Worm (Caenorhabditis elegans) whole organism, late embryonic: ENCODE results near the gene Y71H2AR.2.

Experiments used
- F13H6.1 ChIP-seq: sonication (generic microtip); optimal IDR thresholded peaks from 2 replicates; lab custom pipeline; 2016; ENCODE audit warnings: missing genetic modification characterization, missing compliant biosample characterization
- ahr-1 ChIP-seq: sonication (generic microtip); optimal IDR thresholded peaks from 2 replicates; lab custom pipeline; 2016; ENCODE audit warnings: missing genetic modification characterization, missing compliant biosample characterization
- ama-1 ChIP-seq: fragments of 150-350 bp; optimal IDR thresholded peaks from 2 replicates; lab custom pipeline; 2014
- ceh-18 ChIP-seq: sonication (generic microtip); optimal IDR thresholded peaks from 2 replicates; lab custom pipeline; 2016; ENCODE audit warnings: missing genetic modification characterization, missing compliant biosample characterization
- ceh-19 ChIP-seq: fragments of 200-800 bp; sonication (Bioruptor generic); optimal IDR thresholded peaks from 2 replicates; lab custom pipeline; 2018; ENCODE audit warnings: mild to moderate bottlenecking, missing genetic modification characterization, missing compliant biosample characterization
- ceh-2 ChIP-seq: sonication (generic microtip); optimal IDR thresholded peaks from 2 replicates; lab custom pipeline; 2016; ENCODE audit warnings: missing genotype, missing genetic modification characterization, missing compliant biosample characterization
- ceh-22 ChIP-seq: sonication (generic microtip); optimal IDR thresholded peaks from 2 replicates; lab custom pipeline; 2017; ENCODE audit warnings: missing biosample characterization, missing genetic modification characterization
- ceh-31 ChIP-seq: sonication (generic microtip); optimal IDR thresholded peaks from 2 replicates; lab custom pipeline; 2016; ENCODE audit warnings: missing genetic modification characterization, missing compliant biosample characterization
- ceh-34 ChIP-seq: sonication (generic microtip); optimal IDR thresholded peaks from 2 replicates; lab custom pipeline; 2016; ENCODE audit warnings: mild to moderate bottlenecking, missing genetic modification characterization, missing compliant biosample characterization
- ceh-48 ChIP-seq: sonication (generic microtip); optimal IDR thresholded peaks from 2 replicates; lab custom pipeline; 2016; ENCODE audit warnings: missing genetic modification characterization, inconsistent platforms, missing compliant biosample characterization
- ceh-6 ChIP-seq: fragments of 200-800 bp; sonication (Bioruptor generic); optimal IDR thresholded peaks from 2 replicates; lab custom pipeline; 2018; ENCODE audit warnings: mild to moderate bottlenecking, missing genetic modification characterization, missing compliant biosample characterization
- ceh-9 ChIP-seq: sonication (generic microtip); optimal IDR thresholded peaks from 2 replicates; lab custom pipeline; 2016; ENCODE audit warnings: mild to moderate bottlenecking, missing genetic modification characterization, inconsistent platforms, missing compliant biosample characterization
- che-1 ChIP-seq: sonication (generic microtip); optimal IDR thresholded peaks from 2 replicates; lab custom pipeline; 2016; ENCODE audit warnings: mild to moderate bottlenecking, missing genetic modification characterization, missing compliant biosample characterization
- dmd-4 ChIP-seq: sonication (generic microtip); optimal IDR thresholded peaks from 2 replicates; lab custom pipeline; 2016; ENCODE audit warnings: borderline replicate concordance, missing genetic modification characterization, missing compliant biosample characterization
- dve-1 ChIP-seq: sonication (generic microtip); optimal IDR thresholded peaks from 2 replicates; lab custom pipeline; 2017; ENCODE audit warnings: antibody characterized with exemption, mild to moderate bottlenecking, missing genetic modification characterization, missing compliant biosample characterization
- elt-2 ChIP-seq: sonication (generic microtip); optimal IDR thresholded peaks from 2 replicates; lab custom pipeline; 2016; ENCODE audit warnings: missing genetic modification reagents, missing genetic modification characterization, missing compliant biosample characterization
- ets-4 ChIP-seq: sonication (generic microtip); optimal IDR thresholded peaks from 2 replicates; lab custom pipeline; 2016; ENCODE audit warnings: missing genetic modification characterization, missing compliant biosample characterization
- eyg-1 ChIP-seq: sonication (generic microtip); optimal IDR thresholded peaks from 2 replicates; lab custom pipeline; 2016; ENCODE audit warnings: missing genotype, missing genetic modification characterization, missing compliant biosample characterization
- fax-1 ChIP-seq: sonication (generic microtip); optimal IDR thresholded peaks from 2 replicates; lab custom pipeline; 2016; ENCODE audit warnings: missing genotype, missing genetic modification characterization, missing compliant biosample characterization
- fkh-10 ChIP-seq: fragments of 150-350 bp; optimal IDR thresholded peaks from 2 replicates; lab custom pipeline; 2014; ENCODE audit warnings: missing biosample characterization, missing genetic modification reagents, missing genetic modification characterization
- hlh-13 ChIP-seq: fragments of 200-800 bp; sonication (Bioruptor generic); optimal IDR thresholded peaks from 2 replicates; lab custom pipeline; 2018; ENCODE audit warnings: mild to moderate bottlenecking, missing genetic modification characterization, missing compliant biosample characterization
- hlh-6 ChIP-seq: sonication (generic microtip); optimal IDR thresholded peaks from 2 replicates; lab custom pipeline; 2016; ENCODE audit warnings: missing genotype, missing genetic modification characterization, missing compliant biosample characterization
- hlh-8 ChIP-seq: sonication (generic microtip); optimal IDR thresholded peaks from 2 replicates; lab custom pipeline; 2016; ENCODE audit warnings: missing genotype, missing genetic modification characterization, missing compliant biosample characterization
- madf-2 ChIP-seq: sonication (generic microtip); optimal IDR thresholded peaks from 2 replicates; lab custom pipeline; 2017; ENCODE audit warnings: missing genetic modification characterization, missing compliant biosample characterization
- nfya-1 ChIP-seq: sonication (generic microtip); optimal IDR thresholded peaks from 2 replicates; lab custom pipeline; 2017; ENCODE audit warnings: missing genetic modification characterization, mild to moderate bottlenecking, missing compliant biosample characterization, antibody characterized with exemption, moderate library complexity
- nhr-11 ChIP-seq: fragments of 150-350 bp; optimal IDR thresholded peaks from 2 replicates; lab custom pipeline; 2014; ENCODE audit warnings: missing biosample characterization, missing genetic modification characterization
- nhr-232 ChIP-seq: sonication (generic microtip); optimal IDR thresholded peaks from 2 replicates; lab custom pipeline; 2016; ENCODE audit warnings: missing genetic modification characterization, missing compliant biosample characterization
- pat-9 ChIP-seq: fragments of 200-800 bp; sonication (Bioruptor generic); optimal IDR thresholded peaks from 2 replicates; lab custom pipeline; 2018; ENCODE audit warnings: mild to moderate bottlenecking, missing genetic modification characterization, moderate library complexity, missing compliant biosample characterization
- ref-2 ChIP-seq: sonication (generic microtip); optimal IDR thresholded peaks from 2 replicates; lab custom pipeline; 2016; ENCODE audit warnings: missing genetic modification characterization, missing compliant biosample characterization
- sdc-2 ChIP-seq: sonication (generic microtip); optimal IDR thresholded peaks from 2 replicates; lab custom pipeline; 2016; ENCODE audit warnings: missing genotype, missing genetic modification characterization, missing compliant biosample characterization
- sox-4 ChIP-seq: sonication (generic microtip); optimal IDR thresholded peaks from 2 replicates; lab custom pipeline; 2017; ENCODE audit warnings: mild to moderate bottlenecking, missing genetic modification characterization, inconsistent platforms, missing compliant biosample characterization
- tbx-7 ChIP-seq: sonication (generic microtip); optimal IDR thresholded peaks from 2 replicates; lab custom pipeline; 2016; ENCODE audit warnings: missing genotype, missing genetic modification characterization, missing compliant biosample characterization
- unc-3 ChIP-seq, 2 experiments: fragments of 200-800 bp in 1 of 2; sonication (Bioruptor generic) in 1 of 2; sonication (generic microtip) in 1 of 2; conservative IDR thresholded peaks in 1 of 2; optimal IDR thresholded peaks in 1 of 2; 2 replicates each; pipeline versions ENCODE4 v1.3.6 to Lab custom; 2016 to 2022; ENCODE audit warnings: missing compliant biosample characterization in 2 of 2, missing genetic modification characterization in 2 of 2, missing genetic modification reagents in 1 of 2
- unc-42 ChIP-seq: sonication (generic microtip); optimal IDR thresholded peaks from 2 replicates; lab custom pipeline; 2016; ENCODE audit warnings: missing genotype, missing genetic modification characterization, missing compliant biosample characterization
- unc-55 ChIP-seq: sonication (generic microtip); optimal IDR thresholded peaks from 2 replicates; lab custom pipeline; 2017; ENCODE audit warnings: missing biosample characterization, missing genetic modification reagents, missing genetic modification characterization
- unc-86 ChIP-seq: sonication (generic microtip); optimal IDR thresholded peaks from 2 replicates; lab custom pipeline; 2016; ENCODE audit warnings: missing genetic modification characterization, missing compliant biosample characterization
- zip-5 ChIP-seq: sonication (generic microtip); optimal IDR thresholded peaks from 2 replicates; lab custom pipeline; 2016; ENCODE audit warnings: missing genetic modification characterization, missing compliant biosample characterization

Gene Y71H2AR.2

DNA sequence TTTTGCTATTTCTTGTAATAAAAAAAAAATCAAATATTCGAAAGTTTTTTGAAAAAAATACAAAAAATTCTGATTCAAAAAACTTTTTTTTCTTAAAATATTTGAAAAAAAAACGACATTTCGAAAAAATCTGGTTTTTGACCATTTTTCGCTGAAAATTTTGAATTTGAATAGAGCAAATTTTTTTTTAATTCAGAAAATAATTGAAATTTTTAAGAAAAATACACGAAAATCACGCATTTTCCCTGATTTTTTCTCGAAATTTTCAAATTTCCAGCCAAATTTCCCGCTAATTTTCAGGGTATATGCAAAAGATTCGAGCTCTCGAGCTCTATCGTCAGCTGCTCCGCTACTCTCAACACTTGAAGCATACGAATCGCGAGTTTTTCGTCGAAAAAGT, 14.0 kb downstream of the Y71H2AR.2 start, which contains the start of gene Y71H2AM.1:
Gene Y71H2AM.1 (plus strand): TSS at position 301 of the 400 bp plus-strand sequence.
- TF ChIP-seq ceh-18 (tag; lab: Kevin White, UChicago): no peak
- no peak for TF ChIP-seq ceh-31 (tag; lab: Kevin White, UChicago)
- TF ChIP-seq elt-2 (tag; lab: Kevin White, UChicago): no peak
- TF ChIP-seq ceh-19: no peak
- TF ChIP-seq che-1 (tag; lab: Kevin White, UChicago): no peak
- no peak for TF ChIP-seq dmd-4 (tag; lab: Kevin White, UChicago)
- TF ChIP-seq nhr-232 (tag; lab: Kevin White, UChicago): no peak
- no peak for TF ChIP-seq ceh-22 (tag; lab: Kevin White, UChicago)
- TF ChIP-seq hlh-13 (GFP tag; lab: Kevin White, UChicago): no peak
- TF ChIP-seq hlh-6: no peak
- no peak for TF ChIP-seq unc-3 (GFP tag; conservative IDR thresholded peaks at IDR 0.05; lab: Robert Waterston, UW)
- no peak for TF ChIP-seq unc-3 (tag; optimal IDR thresholded peaks at IDR 0.05; lab: Kevin White, UChicago)
- TF ChIP-seq dve-1: no peak
- TF ChIP-seq ceh-9 (tag; lab: Kevin White, UChicago): no peak
- no peak for TF ChIP-seq sox-4 (tag; lab: Kevin White, UChicago)
- TF ChIP-seq ama-1 (lab: Kevin White, UChicago): no peak
- TF ChIP-seq hlh-8: no peak
- TF ChIP-seq ceh-34 (tag; lab: Kevin White, UChicago): no peak
- no peak for TF ChIP-seq nhr-11
- no peak for TF ChIP-seq fax-1 (tag; lab: Kevin White, UChicago)
- TF ChIP-seq ahr-1: no peak

DNA sequence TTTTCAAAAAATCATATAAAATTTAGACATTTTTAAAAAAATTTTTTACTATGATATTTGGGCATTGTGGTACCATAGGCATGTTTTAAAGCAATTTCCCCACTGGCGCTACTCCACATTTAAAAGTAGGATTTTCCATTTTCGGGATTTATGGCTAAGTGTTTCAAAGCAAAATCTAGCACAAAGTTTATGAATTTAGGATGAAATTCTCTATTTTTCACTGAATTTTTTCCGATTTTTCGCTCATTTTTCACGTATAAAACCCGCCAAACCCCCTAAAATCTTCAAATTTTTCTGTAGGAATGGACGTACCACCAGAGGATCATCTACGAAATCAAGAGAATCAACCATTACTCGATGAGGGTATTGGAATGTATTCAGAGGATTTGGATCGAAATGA, 21.7 kb downstream of the Y71H2AR.2 start, which contains the start of gene pipp-4P:
Gene pipp-4P (plus strand): TSS at position 301 of the 400 bp plus-strand sequence.
- no peak for TF ChIP-seq hlh-8
- TF ChIP-seq tbx-7 (tag; lab: Kevin White, UChicago): no peak
- no peak for TF ChIP-seq ceh-2 (tag; lab: Kevin White, UChicago)
- TF ChIP-seq F13H6.1 (tag; lab: Kevin White, UChicago): no peak
- TF ChIP-seq unc-42 (tag; lab: Kevin White, UChicago): no peak

DNA sequence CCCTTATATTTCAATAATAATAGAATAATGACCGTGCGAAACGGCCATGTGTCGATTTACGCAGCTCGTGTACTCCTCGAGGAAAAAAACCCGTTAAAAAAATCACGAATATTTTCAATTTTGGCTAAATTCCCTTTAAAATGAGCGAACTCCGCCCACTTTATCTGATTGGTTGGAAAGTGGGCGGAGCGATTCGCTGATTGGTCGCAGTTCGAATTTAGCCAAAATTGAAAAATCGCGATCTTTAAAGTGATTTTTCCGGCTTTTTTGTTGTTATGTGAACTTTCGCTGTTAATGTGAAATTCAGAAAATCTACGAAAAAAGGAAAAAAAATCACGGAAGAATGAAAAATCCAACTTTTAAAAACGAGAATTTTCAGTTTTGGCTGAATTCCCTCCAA, 22.9 kb downstream of the Y71H2AR.2 start:
- TF ChIP-seq nfya-1 (tag; lab: Kevin White, UChicago) (peak; percentile 71), pat-9 (tag; lab: Kevin White, UChicago) (no peak), unc-55 (GFP tag; lab: Kevin White, UChicago) (no peak), fkh-10 (no peak)

DNA sequence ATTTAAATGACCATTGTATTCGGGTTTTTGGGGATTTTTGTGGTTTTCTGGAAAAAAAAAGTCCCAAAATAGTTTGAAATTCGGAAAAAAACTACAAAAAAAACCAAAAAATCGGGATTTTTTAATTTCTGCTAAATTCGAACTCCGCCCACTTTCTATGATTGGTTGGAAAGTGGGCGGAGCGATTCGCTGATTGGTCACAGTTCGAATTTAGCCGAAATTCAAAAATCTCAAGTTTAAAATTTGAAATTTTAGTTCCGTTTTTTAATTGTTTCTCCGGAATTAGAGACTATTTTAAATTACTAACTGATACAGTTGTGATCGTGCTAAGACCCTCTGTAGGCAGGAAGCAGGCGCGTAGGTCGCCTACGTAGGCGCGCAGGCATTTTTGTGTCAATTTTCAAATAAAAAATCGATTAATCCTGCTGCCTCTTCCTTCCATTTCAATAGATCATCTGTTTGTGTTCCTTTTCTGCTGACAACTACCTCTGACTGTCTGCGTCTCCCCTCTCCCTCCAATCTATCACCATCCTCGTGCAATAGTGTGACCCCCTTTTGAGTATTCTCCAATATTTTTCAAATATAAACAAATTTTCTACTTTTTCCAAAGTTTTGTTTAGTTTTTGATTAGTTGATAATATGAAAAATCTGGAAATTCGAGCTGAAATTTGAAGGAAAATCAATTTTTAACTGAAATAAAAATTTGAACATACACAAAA, 24.4 kb downstream of the Y71H2AR.2 start:
- TF ChIP-seq sdc-2 (tag; lab: Kevin White, UChicago) (no peak), nfya-1 (tag; lab: Kevin White, UChicago) (peak; percentile 89), ceh-48 (tag; lab: Kevin White, UChicago) (peak; percentile 8)

DNA sequence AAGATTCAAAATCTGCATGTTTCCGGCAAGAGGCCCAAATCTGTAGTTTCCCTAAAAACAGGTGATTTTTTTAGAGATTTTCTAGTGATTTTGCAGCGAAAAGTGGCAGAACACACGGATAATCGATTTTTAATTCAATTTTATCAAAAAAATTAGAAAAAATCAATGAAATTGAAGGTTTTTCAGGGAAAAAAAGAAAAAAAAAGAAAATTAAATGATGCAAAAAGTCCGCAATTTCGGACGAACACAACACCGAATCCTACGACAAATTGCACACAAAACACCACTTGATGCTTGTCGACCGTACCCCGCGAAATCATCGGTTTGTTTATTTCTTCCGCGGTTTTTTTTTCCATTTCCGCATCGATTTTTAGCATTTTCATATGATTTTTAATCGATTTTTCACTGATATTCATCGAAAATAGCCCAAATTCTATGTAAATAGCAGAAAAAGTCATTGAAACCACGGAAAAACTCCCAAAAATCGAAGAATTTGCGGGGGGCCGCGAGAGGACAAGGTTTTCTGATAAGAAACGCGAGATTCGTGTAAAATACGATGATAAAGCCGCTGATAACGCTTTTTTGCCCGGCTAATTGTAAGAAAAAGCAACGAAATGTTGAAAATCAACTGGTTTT, 25.7 kb downstream of the Y71H2AR.2 start, which contains the start of gene tufm-1:
Gene tufm-1 (minus strand): TSS at position 51 of the 636 bp plus-strand sequence.
- TF ChIP-seq tbx-7 (tag; lab: Kevin White, UChicago): no peak
- no peak for TF ChIP-seq F13H6.1 (tag; lab: Kevin White, UChicago)
- TF ChIP-seq nfya-1 (tag; lab: Kevin White, UChicago): peak; percentile 61
- no peak for TF ChIP-seq ets-4 (tag; lab: Kevin White, UChicago)
- no peak for TF ChIP-seq dve-1
- no peak for TF ChIP-seq ref-2 (tag; lab: Kevin White, UChicago)
- no peak for TF ChIP-seq madf-2 (tag; lab: Kevin White, UChicago)
- peak; percentile 61 for TF ChIP-seq elt-2 (tag; lab: Kevin White, UChicago)
- no peak for TF ChIP-seq unc-86 (tag; lab: Kevin White, UChicago)
- TF ChIP-seq ceh-31 (tag; lab: Kevin White, UChicago): peak; percentile 19
- no peak for TF ChIP-seq zip-5 (tag; lab: Kevin White, UChicago)
- TF ChIP-seq eyg-1 (tag; lab: Kevin White, UChicago): no peak
- TF ChIP-seq ceh-6 (GFP tag; lab: Kevin White, UChicago): no peak
- peak; percentile 80 for TF ChIP-seq unc-42 (tag; lab: Kevin White, UChicago)
